Fruit fly (Drosophila melanogaster) whole organism, pupa: Measurements from ENCODE around the gene Cad96Cb.

Source experiments
- CG10348 ChIP-seq: fragments of 200-800 bp; sonication (Bioruptor generic); IDR thresholded peaks from 2 replicates; pipeline ENCODE4 v1.3.6; 2022; ENCODE audit warnings: missing biosample characterization, missing genetic modification characterization
- CG12605 ChIP-seq: fragments of 200-800 bp; sonication (Bioruptor generic); IDR thresholded peaks from 2 replicates; pipeline ENCODE4 v1.3.6; 2022; ENCODE audit warnings: missing biosample characterization, missing genetic modification characterization
- CG13204 ChIP-seq: fragments of 200-800 bp; sonication (Bioruptor generic); optimal IDR thresholded peaks from 2 replicates; lab custom pipeline; 2018; ENCODE audit warnings: missing biosample characterization, mild to moderate bottlenecking, missing genetic modification characterization, moderate library complexity
- CG14655 ChIP-seq: fragments of 200-800 bp; sonication (Bioruptor generic); optimal IDR thresholded peaks from 3 replicates; lab custom pipeline; 2017; ENCODE audit warnings: mild to moderate bottlenecking, missing biosample characterization, missing genetic modification reagents, missing genetic modification characterization
- CG15710 ChIP-seq: fragments of 200-800 bp; sonication (Bioruptor generic); optimal IDR thresholded peaks from 2 replicates; lab custom pipeline; 2018; ENCODE audit warnings: missing biosample characterization, mild to moderate bottlenecking, missing genetic modification characterization, moderate library complexity
- CG17806 ChIP-seq: fragments of 200-800 bp; sonication (Bioruptor generic); optimal IDR thresholded peaks from 2 replicates; lab custom pipeline; 2018; ENCODE audit warnings: missing biosample characterization, mild to moderate bottlenecking, missing genetic modification characterization, moderate library complexity
- CG32121 ChIP-seq: fragments of 200-800 bp; sonication (Bioruptor generic); IDR thresholded peaks from 2 replicates; pipeline ENCODE4 v1.3.6; 2022; ENCODE audit warnings: missing biosample characterization, missing genetic modification characterization
- CG34367 ChIP-seq: fragments of 200-800 bp; sonication (Bioruptor generic); optimal IDR thresholded peaks from 2 replicates; lab custom pipeline; 2018; ENCODE audit warnings: missing biosample characterization, mild to moderate bottlenecking, missing genetic modification characterization
- CG4496 ChIP-seq: fragments of 200-800 bp; sonication (Bioruptor generic); IDR thresholded peaks from 3 replicates; pipeline ENCODE4 v1.3.6; 2022; ENCODE audit warnings: missing biosample characterization, missing genetic modification characterization
- CG8159 ChIP-seq: fragments of 200-800 bp; sonication (Bioruptor generic); optimal IDR thresholded peaks from 3 replicates; lab custom pipeline; 2018; ENCODE audit warnings: missing biosample characterization, mild to moderate bottlenecking, missing genetic modification characterization, moderate library complexity
- CG8301 ChIP-seq: fragments of 200-800 bp; sonication (Bioruptor generic); optimal IDR thresholded peaks from 2 replicates; lab custom pipeline; 2018; ENCODE audit warnings: missing biosample characterization, mild to moderate bottlenecking, missing genetic modification characterization
- CG9948 ChIP-seq: fragments of 200-800 bp; sonication (Bioruptor generic); optimal IDR thresholded peaks from 2 replicates; lab custom pipeline; 2018; ENCODE audit warnings: missing biosample characterization, mild to moderate bottlenecking, missing genetic modification characterization, moderate library complexity
- D1 ChIP-seq: fragments of 200-800 bp; sonication (Bioruptor generic); optimal IDR thresholded peaks from 2 replicates; lab custom pipeline; 2018; ENCODE audit warnings: missing biosample characterization, mild to moderate bottlenecking, missing genetic modification characterization, moderate library complexity
- EcR ChIP-seq: fragments of 200-800 bp; sonication (Bioruptor generic); optimal IDR thresholded peaks from 3 replicates; lab custom pipeline; 2019; ENCODE audit warnings: missing biosample characterization, missing genetic modification characterization, mild to moderate bottlenecking, moderate library complexity, missing genetic modification reagents
- Ets98B ChIP-seq: fragments of 200-800 bp; sonication (Bioruptor generic); IDR thresholded peaks from 2 replicates; pipeline ENCODE4 v1.3.6; 2022; ENCODE audit warnings: missing biosample characterization, missing genetic modification characterization
- Pif1A ChIP-seq: fragments of 200-800 bp; sonication (Bioruptor generic); optimal IDR thresholded peaks from 3 replicates; lab custom pipeline; 2016; ENCODE audit warnings: missing biosample characterization, missing genetic modification characterization
- Pif1B ChIP-seq: fragments of 200-800 bp; sonication (Bioruptor generic); optimal IDR thresholded peaks from 3 replicates; lab custom pipeline; 2016; ENCODE audit warnings: missing biosample characterization, missing genetic modification characterization
- Snoo ChIP-seq: fragments of 200-800 bp; sonication (Bioruptor generic); optimal IDR thresholded peaks from 3 replicates; lab custom pipeline; 2017; ENCODE audit warnings: missing biosample characterization, mild to moderate bottlenecking, missing genetic modification characterization, inconsistent platforms
- fd96Ca ChIP-seq: fragments of 200-800 bp; sonication (Bioruptor generic); IDR thresholded peaks from 3 replicates; pipeline ENCODE4 v1.3.6; 2022; ENCODE audit warnings: missing biosample characterization, missing genetic modification characterization
- gl ChIP-seq: fragments of 200-800 bp; sonication (Bioruptor generic); optimal IDR thresholded peaks from 2 replicates; lab custom pipeline; 2018; ENCODE audit warnings: missing biosample characterization, mild to moderate bottlenecking, missing genetic modification characterization
- rn ChIP-seq: fragments of 200-800 bp; sonication (Bioruptor generic); IDR thresholded peaks from 2 replicates; pipeline ENCODE4 v1.3.6; 2022; ENCODE audit warnings: missing biosample characterization, missing genetic modification characterization

Gene Cad96Cb

dm6 chr3R:25225483-25225882 lies 6.6 kb downstream of the Cad96Cb start:
- TF ChIP-seq D1 (tag; lab: Kevin White, UChicago), result no peak
- no peak for TF ChIP-seq CG4496 (GFP tag; lab: Robert Waterston, UW)
- TF ChIP-seq CG12605 (GFP tag; lab: Robert Waterston, UW), result no peak
- TF ChIP-seq CG17806 (tag; lab: Kevin White, UChicago), result no peak
- no peak for TF ChIP-seq CG32121 (GFP tag; lab: Robert Waterston, UW)
- TF ChIP-seq fd96Ca (GFP tag; lab: Robert Waterston, UW), result no peak
- no peak for TF ChIP-seq CG8301 (tag; lab: Kevin White, UChicago)
- no peak for TF ChIP-seq Snoo (tag; lab: Kevin White, UChicago)
- no peak for TF ChIP-seq CG13204 (GFP tag; lab: Kevin White, UChicago)
- no peak for TF ChIP-seq EcR (GFP tag; lab: Kevin White, UChicago)
- no peak for TF ChIP-seq Ets98B (GFP tag; lab: Robert Waterston, UW)
- no peak for TF ChIP-seq Pif1A
- TF ChIP-seq CG15710 (tag; lab: Kevin White, UChicago), result no peak
- TF ChIP-seq rn, result no peak
- no peak for TF ChIP-seq CG8159 (tag; lab: Kevin White, UChicago)
- no peak for TF ChIP-seq CG34367 (tag; lab: Kevin White, UChicago)
- TF ChIP-seq CG10348 (GFP tag; lab: Robert Waterston, UW), result no peak
- TF ChIP-seq gl, result no peak
- TF ChIP-seq CG14655 (GFP tag; lab: Kevin White, UChicago), result no peak

- no peak for TF ChIP-seq CG14655 (GFP tag; lab: Kevin White, UChicago)
- no peak for TF ChIP-seq CG8159 (tag; lab: Kevin White, UChicago)
- no peak for TF ChIP-seq Snoo (tag; lab: Kevin White, UChicago)
- no peak for TF ChIP-seq CG17806 (tag; lab: Kevin White, UChicago)
- no peak for TF ChIP-seq CG9948 (tag; lab: Kevin White, UChicago)
- no peak for TF ChIP-seq CG10348 (GFP tag; lab: Robert Waterston, UW)
- TF ChIP-seq EcR (GFP tag; lab: Kevin White, UChicago), result no peak
- no peak for TF ChIP-seq CG15710 (tag; lab: Kevin White, UChicago)
Observed at dm6 chr3R:25221203-25221807, 10.8 kb downstream of the Cad96Cb start, which contains the start of gene Alg9. TSS of gene Alg9 (plus strand) at chr3R:25221589.

- no peak for TF ChIP-seq fd96Ca (GFP tag; lab: Robert Waterston, UW)
- TF ChIP-seq CG12605 (GFP tag; lab: Robert Waterston, UW), result no peak
- no peak for TF ChIP-seq D1 (tag; lab: Kevin White, UChicago)
- TF ChIP-seq CG34367 (tag; lab: Kevin White, UChicago), result no peak
- TF ChIP-seq rn, result no peak
- no peak for TF ChIP-seq CG32121 (GFP tag; lab: Robert Waterston, UW)
- TF ChIP-seq CG17806 (tag; lab: Kevin White, UChicago), result no peak
Observed at dm6 chr3R:25219018-25219417, 13.1 kb downstream of the Cad96Cb start, which contains the start of gene CG31103. TSS of gene CG31103 (plus strand) at chr3R:25219318.

dm6 chr3R:25215997-25216396 lies 16.1 kb downstream of the Cad96Cb start, which contains the start of gene CG31106:
TSS of gene CG31106 (plus strand) at chr3R:25216297.
- no peak for TF ChIP-seq fd96Ca (GFP tag; lab: Robert Waterston, UW)
- no peak for TF ChIP-seq CG9948 (tag; lab: Kevin White, UChicago)
- no peak for TF ChIP-seq Pif1A
- no peak for TF ChIP-seq CG32121 (GFP tag; lab: Robert Waterston, UW)
- TF ChIP-seq CG4496 (GFP tag; lab: Robert Waterston, UW), result no peak
- no peak for TF ChIP-seq CG34367 (tag; lab: Kevin White, UChicago)
- TF ChIP-seq CG13204 (GFP tag; lab: Kevin White, UChicago), result no peak
- TF ChIP-seq rn, result no peak
- TF ChIP-seq CG17806 (tag; lab: Kevin White, UChicago), result no peak
- TF ChIP-seq CG15710 (tag; lab: Kevin White, UChicago), result no peak
- no peak for TF ChIP-seq Ets98B (GFP tag; lab: Robert Waterston, UW)
- TF ChIP-seq EcR (GFP tag; lab: Kevin White, UChicago), result no peak
- TF ChIP-seq CG14655 (GFP tag; lab: Kevin White, UChicago), result no peak
- TF ChIP-seq gl, result no peak
- TF ChIP-seq, all 21 proteins: peak for 0

- TF ChIP-seq CG17806 (tag; lab: Kevin White, UChicago) (peak; percentile 16), CG8301 (tag; lab: Kevin White, UChicago) (no peak), CG8159 (tag; lab: Kevin White, UChicago) (no peak), CG4496 (GFP tag; lab: Robert Waterston, UW) (peak; percentile 64; the same call in 2 of the 3 replicates), gl (no peak), D1 (tag; lab: Kevin White, UChicago) (peak; percentile 51), Ets98B (GFP tag; lab: Robert Waterston, UW) (peak; percentile 44), CG15710 (tag; lab: Kevin White, UChicago) (no peak)
- TF ChIP-seq, all 21 proteins: peak for 4
Observed at dm6 chr3R:25215123-25215522, 17.0 kb downstream of the Cad96Cb start, which contains the start of gene Saysd1. TSS of gene Saysd1 (minus strand) at chr3R:25215188.

- TF ChIP-seq CG8159 (tag; lab: Kevin White, UChicago) (no peak), CG32121 (GFP tag; lab: Robert Waterston, UW) (no peak), CG12605 (GFP tag; lab: Robert Waterston, UW) (no peak), Pif1B (GFP tag; lab: Kevin White, UChicago) (no peak), CG4496 (GFP tag; lab: Robert Waterston, UW) (no peak)
Observed at dm6 chr3R:25209207-25209606, 22.9 kb downstream of the Cad96Cb start.
